Fruit fly (Drosophila melanogaster): ENCODE data around the gene CG13877.

Gene CG13877

dm6 chr3L:175949-176348 is 41.9 kb upstream of the CG13877 start, which contains the start of gene CG7049 (continued):
- peak; percentile 67 for TF ChIP-seq CG6254 (GFP tag; optimal IDR thresholded peaks at IDR 0.05)
- TF ChIP-seq Oli (tag; optimal IDR thresholded peaks at IDR 0.05) = no peak
- TF ChIP-seq CG16815 (GFP tag; optimal IDR thresholded peaks at IDR 0.05) = no peak
- TF ChIP-seq CG4617 (GFP tag; optimal IDR thresholded peaks at IDR 0.05; ENCODE audit: borderline replicate concordance) = peak; percentile 6
- peak; percentile 47; the same call in 2 of the 4 replicates for TF ChIP-seq Dll (GFP tag; IDR thresholded peaks at IDR 0.05; ENCODE audit: partially characterized antibody)
- TF ChIP-seq trem (tag; optimal IDR thresholded peaks at IDR 0.05) = peak; percentile 28
- no peak for TF ChIP-seq CG7786 (GFP tag; optimal IDR thresholded peaks at IDR 0.05)
- TF ChIP-seq chinmo (GFP tag; IDR thresholded peaks at IDR 0.05; ENCODE audit: partially characterized antibody) = 0 out of 4 replicates have a peak, but pooled peaks have one; percentile 35
- peak; percentile 63 for TF ChIP-seq MESR4 (GFP tag; optimal IDR thresholded peaks at IDR 0.05)
- TF ChIP-seq stwl (tag; optimal IDR thresholded peaks at IDR 0.05) = peak; percentile 29
- TF ChIP-seq CG10565 (GFP tag; optimal IDR thresholded peaks at IDR 0.05) = no peak
- TF ChIP-seq CHES-1-like (GFP tag; optimal IDR thresholded peaks at IDR 0.05) = peak; percentile 4
- TF ChIP-seq Scr (GFP tag; IDR thresholded peaks at IDR 0.05; ENCODE audit: partially characterized antibody) = no peak
- TF ChIP-seq CrebB (tag; optimal IDR thresholded peaks at IDR 0.05) = peak; percentile 33
- peak; percentile 33; the same call in 1 of the 2 replicates for TF ChIP-seq vvl (GFP tag; IDR thresholded peaks at IDR 0.05)
- no peak for TF ChIP-seq pho (GFP tag; optimal IDR thresholded peaks at IDR 0.05)
- TF ChIP-seq cg (GFP tag; optimal IDR thresholded peaks at IDR 0.05) = no peak
- TF ChIP-seq CG18619 (GFP tag; optimal IDR thresholded peaks at IDR 0.05) = no peak
- no peak for TF ChIP-seq CG2120 (GFP tag; optimal IDR thresholded peaks at IDR 0.05)

DNA sequence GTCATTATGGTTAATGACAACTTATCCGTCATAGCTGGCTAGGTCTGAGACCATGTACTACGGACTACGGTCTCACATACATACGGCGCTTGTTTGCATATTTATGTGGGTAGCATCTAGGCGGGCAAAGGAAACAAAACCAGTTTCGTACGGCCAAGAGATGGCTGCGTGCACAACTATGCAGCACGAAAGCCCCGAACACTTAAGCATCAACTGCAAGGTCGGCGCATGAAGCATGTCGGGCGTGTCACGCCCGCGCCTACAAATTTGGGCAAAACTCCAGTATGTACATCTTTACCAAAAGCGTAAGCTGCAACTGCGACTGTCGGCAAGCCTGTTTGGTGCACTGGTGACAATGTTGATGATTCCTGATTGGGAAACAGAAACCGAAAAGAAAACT is 39.9 kb upstream of the CG13877 start:
- TF ChIP-seq Abd-B (GFP tag; optimal IDR thresholded peaks at IDR 0.05) (no peak), D19A (tag; optimal IDR thresholded peaks at IDR 0.05) (no peak), CG11695 (GFP tag; IDR thresholded peaks at IDR 0.05) (no peak), Fer3 (tag; optimal IDR thresholded peaks at IDR 0.05) (no peak), pum (GFP tag; optimal IDR thresholded peaks at IDR 0.05) (no peak), sr (GFP tag; IDR thresholded peaks at IDR 0.05) (0 out of 3 replicates have a peak, but pooled peaks have one; percentile 10), CG7556 (GFP tag; optimal IDR thresholded peaks at IDR 0.05) (no peak), bbx (GFP tag; IDR thresholded peaks at IDR 0.05; ENCODE audit: partially characterized antibody) (peak; percentile 65), chm (GFP tag; IDR thresholded peaks at IDR 0.05) (no peak), zen2 (GFP tag; IDR thresholded peaks at IDR 0.05; ENCODE audit: partially characterized antibody) (0 out of 3 replicates have a peak, but pooled peaks have one; percentile 29), vvl (GFP tag; IDR thresholded peaks at IDR 0.05) (0 out of 2 replicates have a peak, but pooled peaks have one; percentile 17), chinmo (GFP tag; IDR thresholded peaks at IDR 0.05; ENCODE audit: partially characterized antibody) (0 out of 4 replicates have a peak, but pooled peaks have one; percentile 33), CG6791 (GFP tag; IDR thresholded peaks at IDR 0.05; ENCODE audit: partially characterized antibody) (peak; percentile 59; the same call in 1 of the 3 replicates), YL-1 (GFP tag; optimal IDR thresholded peaks at IDR 0.05) (no peak), schlank (tag; optimal IDR thresholded peaks at IDR 0.05) (no peak), CG18764 (GFP tag; optimal IDR thresholded peaks at IDR 0.05) (no peak), zen (tag; optimal IDR thresholded peaks at IDR 0.05) (no peak), B-H2 (GFP tag; optimal IDR thresholded peaks at IDR 0.05) (no peak), CG16813 (GFP tag; IDR thresholded peaks at IDR 0.05; ENCODE audit: partially characterized antibody) (0 out of 3 replicates have a peak, but pooled peaks have one; percentile 33), CG16815 (GFP tag; optimal IDR thresholded peaks at IDR 0.05) (no peak), row (GFP tag; IDR thresholded peaks at IDR 0.05) (0 out of 3 replicates have a peak, but pooled peaks have one; percentile 15), Rx (GFP tag; IDR thresholded peaks at IDR 0.05) (0 out of 2 replicates have a peak, but pooled peaks have one; percentile 3), Scr (GFP tag; IDR thresholded peaks at IDR 0.05; ENCODE audit: partially characterized antibody) (peak; percentile 38; the same call in 1 of the 2 replicates), BEAF-32 (GFP tag; optimal IDR thresholded peaks at IDR 0.05) (peak; percentile 40), CG3838 (GFP tag; optimal IDR thresholded peaks at IDR 0.05) (no peak), aop (GFP tag; IDR thresholded peaks at IDR 0.05) (no peak), Doc3 (GFP tag; IDR thresholded peaks at IDR 0.05; ENCODE audit: partially characterized antibody) (peak; percentile 25; the same call in 1 of the 3 replicates), CG34376 (GFP tag; optimal IDR thresholded peaks at IDR 0.05) (no peak), CHES-1-like (GFP tag; optimal IDR thresholded peaks at IDR 0.05) (no peak), CG8089 (GFP tag; optimal IDR thresholded peaks at IDR 0.05) (no peak), knrl (GFP tag; IDR thresholded peaks at IDR 0.05; ENCODE audit: partially characterized antibody) (peak; percentile 37; the same call in 1 of the 3 replicates), Dll (GFP tag; IDR thresholded peaks at IDR 0.05; ENCODE audit: partially characterized antibody) (peak; percentile 70), gcm (GFP tag; optimal IDR thresholded peaks at IDR 0.05) (peak; percentile 29)
